Fruit fly (Drosophila melanogaster) whole organism, wandering third instar larva: ENCODE measurements around the gene CG14507.

Experiments
- Abd-B ChIP-seq: fragments of >200 bp; optimal IDR thresholded peaks from 2 replicates; lab custom pipeline; 2017; ENCODE audit warnings: missing biosample characterization, missing genetic modification characterization
- CG32264 ChIP-seq: fragments of 200-800 bp; sonication (Bioruptor generic); optimal IDR thresholded peaks from 2 replicates; lab custom pipeline; 2016; ENCODE audit warnings: missing biosample characterization, missing genetic modification characterization
- CG9705 ChIP-seq: fragments of 200-800 bp; sonication (Bioruptor generic); optimal IDR thresholded peaks from 2 replicates; lab custom pipeline; 2018; ENCODE audit warnings: missing biosample characterization, mild to moderate bottlenecking, missing genetic modification characterization
- Dfd ChIP-seq: fragments of >200 bp; optimal IDR thresholded peaks from 2 replicates; lab custom pipeline; 2017; ENCODE audit warnings: missing biosample characterization, missing genetic modification characterization
- Dif ChIP-seq: fragments of 200-275, 200-300 bp; sonication (Bioruptor generic); optimal IDR thresholded peaks from 2 replicates; lab custom pipeline; 2018; ENCODE audit warnings: missing biosample characterization, missing genetic modification characterization; ENCODE audit not compliant: partially characterized antibody
- GATAd ChIP-seq: sonication (Bioruptor generic); optimal IDR thresholded peaks from 2 replicates; lab custom pipeline; 2016; ENCODE audit warnings: missing biosample characterization, missing genetic modification characterization
- HLH106 ChIP-seq: fragments of 200-800 bp; optimal IDR thresholded peaks from 3 replicates; lab custom pipeline; 2019; ENCODE audit warnings: missing biosample characterization, mild to moderate bottlenecking, missing genetic modification characterization, moderate library complexity
- Hnf4 ChIP-seq: fragments of 200-800 bp; sonication (Bioruptor generic); optimal IDR thresholded peaks from 2 replicates; lab custom pipeline; 2016; ENCODE audit warnings: missing biosample characterization, mild to moderate bottlenecking, missing genetic modification characterization
- Hr78 ChIP-seq: fragments of >200 bp; optimal IDR thresholded peaks from 2 replicates; lab custom pipeline; 2017; ENCODE audit warnings: missing biosample characterization, missing genetic modification characterization
- Hr83 ChIP-seq: fragments of 200-300 bp; sonication (Bioruptor generic); optimal IDR thresholded peaks from 2 replicates; lab custom pipeline; 2016; ENCODE audit warnings: missing biosample characterization, mild to moderate bottlenecking, missing genetic modification characterization, moderate library complexity; ENCODE audit not compliant: poor library complexity, severe bottlenecking
- Mio ChIP-seq: sonication (Bioruptor generic); optimal IDR thresholded peaks from 2 replicates; lab custom pipeline; 2016; ENCODE audit warnings: missing biosample characterization, missing genetic modification characterization
- Myc ChIP-seq: fragments of >200 bp; optimal IDR thresholded peaks from 2 replicates; lab custom pipeline; 2017
- Rel ChIP-seq, 2 experiments: fragments of 200-800 bp; sonication (Bioruptor generic) in 1 of 2; optimal IDR thresholded peaks; 2 replicates in 1 of 2; 3 replicates in 1 of 2; lab custom pipeline; 2016 to 2019; ENCODE audit warnings: mild to moderate bottlenecking in 2 of 2, missing biosample characterization in 2 of 2, missing genetic modification characterization in 2 of 2, moderate library complexity in 1 of 2
- Vsx2 ChIP-seq: fragments of 200-300, 225-300 bp; sonication (Bioruptor generic); optimal IDR thresholded peaks from 2 replicates; lab custom pipeline; 2018; ENCODE audit warnings: missing biosample characterization, missing genetic modification characterization; ENCODE audit not compliant: partially characterized antibody
- dl ChIP-seq, 2 experiments: fragments of 175-275, 200-275 bp in 1 of 2; fragments of 200-275 bp in 1 of 2; sonication (Bioruptor generic); optimal IDR thresholded peaks; lab custom pipeline; 2018; ENCODE audit warnings: mild to moderate bottlenecking in 2 of 2, missing biosample characterization in 2 of 2, missing genetic modification characterization in 2 of 2, moderate library complexity in 2 of 2; ENCODE audit not compliant: partially characterized antibody in 2 of 2, insufficient read depth in 1 of 2
- dsf ChIP-seq: sonication (Bioruptor generic); optimal IDR thresholded peaks from 2 replicates; lab custom pipeline; 2016; ENCODE audit warnings: missing biosample characterization, missing genetic modification characterization, borderline replicate concordance
- ey ChIP-seq: fragments of 200-800 bp; sonication (Bioruptor generic); optimal IDR thresholded peaks from 2 replicates; lab custom pipeline; 2016; ENCODE audit warnings: missing biosample characterization, missing genetic modification characterization
- foxo ChIP-seq, 2 experiments: fragments of 200-800 bp; sonication (Bioruptor generic); optimal IDR thresholded peaks; 2 replicates in 1 of 2; 3 replicates in 1 of 2; lab custom pipeline; 2016 to 2017; ENCODE audit warnings: missing biosample characterization in 2 of 2, missing genetic modification characterization in 2 of 2
- jim ChIP-seq: fragments of 175-275, 200-325 bp; sonication (Bioruptor generic); optimal IDR thresholded peaks from 2 replicates; lab custom pipeline; 2016; ENCODE audit warnings: missing biosample characterization, mild to moderate bottlenecking, missing genetic modification characterization
- pan ChIP-seq: fragments of >200 bp; optimal IDR thresholded peaks from 2 replicates; lab custom pipeline; 2017
- psq ChIP-seq: fragments of 200-800 bp; sonication (Bioruptor generic); optimal IDR thresholded peaks from 3 replicates; lab custom pipeline; 2017; ENCODE audit warnings: missing biosample characterization, mild to moderate bottlenecking, missing genetic modification characterization, moderate library complexity
- sv ChIP-seq: fragments of 200-800 bp; sonication (Bioruptor generic); optimal IDR thresholded peaks from 3 replicates; lab custom pipeline; 2016; ENCODE audit warnings: missing biosample characterization, missing genetic modification characterization
- tai ChIP-seq: sonication (Bioruptor generic); optimal IDR thresholded peaks from 2 replicates; lab custom pipeline; 2016; ENCODE audit warnings: missing biosample characterization, missing genetic modification characterization
- usp ChIP-seq: fragments of >200 bp; optimal IDR thresholded peaks from 2 replicates; lab custom pipeline; 2017; ENCODE audit warnings: missing biosample characterization, missing genetic modification characterization

Gene CG14507

dm6 chr3R:29250272-29251018 is 22.9 kb upstream of the CG14507 start, which contains the start of gene SP1029:
SP1029 (minus strand) TSS chr3R:29250451.
- TF ChIP-seq foxo (GFP tag; optimal IDR thresholded peaks at IDR 0.05; lab: Kevin White, UChicago) (no peak), Abd-B (GFP tag; lab: Kevin White, UChicago) (no peak), dsf (GFP tag; lab: Kevin White, UChicago) (no peak), ey (no peak), Dif (GFP tag; lab: Kevin White, UChicago) (no peak), CG32264 (GFP tag; lab: Kevin White, UChicago) (no peak)

DNA sequence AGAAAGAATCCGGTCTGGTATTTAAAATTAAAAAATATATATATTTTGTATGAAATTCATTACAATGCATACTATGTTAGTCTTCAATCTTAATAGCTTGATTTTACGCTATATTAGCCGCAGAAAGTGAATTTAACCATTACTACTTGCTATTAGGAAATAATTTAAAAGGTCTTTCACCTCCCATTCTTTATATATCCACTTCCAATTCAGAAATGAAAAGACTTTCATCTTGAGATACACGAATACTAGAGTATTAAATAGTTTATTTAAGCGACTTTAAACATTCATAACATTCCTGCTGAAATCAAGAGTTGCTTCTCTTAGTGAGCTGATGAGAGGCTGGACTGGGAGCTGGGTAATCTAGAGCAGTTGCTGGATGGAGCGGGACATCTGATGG is 17.2 kb upstream of the CG14507 start, which contains the start of gene CG31445:
Gene CG31445, minus strand, starts transcription at position 101 of the 400 bp plus-strand sequence.
- TF ChIP-seq psq (GFP tag; lab: Kevin White, UChicago) (no peak), Abd-B (GFP tag; lab: Kevin White, UChicago) (no peak), ey (no peak), sv (GFP tag; lab: Kevin White, UChicago) (no peak), GATAd (GFP tag; lab: Kevin White, UChicago) (no peak), Dfd (no peak), jim (GFP tag; lab: Kevin White, UChicago) (no peak), Hr83 (GFP tag; lab: Kevin White, UChicago) (no peak), dsf (GFP tag; lab: Kevin White, UChicago) (no peak), pan (no peak), Dif (GFP tag; lab: Kevin White, UChicago) (no peak)

- TF ChIP-seq Rel (GFP tag; optimal IDR thresholded peaks at IDR 0.05; lab: Kevin White, UChicago): no peak
- no peak for TF ChIP-seq Rel (tag; optimal IDR thresholded peaks at IDR 0.05; lab: Kevin White, UChicago)
- TF ChIP-seq Mio: no peak
- no peak for TF ChIP-seq GATAd (GFP tag; lab: Kevin White, UChicago)
- TF ChIP-seq CG32264 (GFP tag; lab: Kevin White, UChicago): no peak
- TF ChIP-seq foxo (GFP tag; optimal IDR thresholded peaks at IDR 0.05; lab: Kevin White, UChicago): no peak
- no peak for TF ChIP-seq Hr78 (GFP tag; lab: Kevin White, UChicago)
- no peak for TF ChIP-seq Hnf4 (GFP tag; lab: Kevin White, UChicago)
These were observed 11.1 kb upstream of the CG14507 start, which contains the start of gene CG11951 for dm6 chr3R:29238623-29239022. CG11951 (minus strand) TSS chr3R:29238723.

DNA sequence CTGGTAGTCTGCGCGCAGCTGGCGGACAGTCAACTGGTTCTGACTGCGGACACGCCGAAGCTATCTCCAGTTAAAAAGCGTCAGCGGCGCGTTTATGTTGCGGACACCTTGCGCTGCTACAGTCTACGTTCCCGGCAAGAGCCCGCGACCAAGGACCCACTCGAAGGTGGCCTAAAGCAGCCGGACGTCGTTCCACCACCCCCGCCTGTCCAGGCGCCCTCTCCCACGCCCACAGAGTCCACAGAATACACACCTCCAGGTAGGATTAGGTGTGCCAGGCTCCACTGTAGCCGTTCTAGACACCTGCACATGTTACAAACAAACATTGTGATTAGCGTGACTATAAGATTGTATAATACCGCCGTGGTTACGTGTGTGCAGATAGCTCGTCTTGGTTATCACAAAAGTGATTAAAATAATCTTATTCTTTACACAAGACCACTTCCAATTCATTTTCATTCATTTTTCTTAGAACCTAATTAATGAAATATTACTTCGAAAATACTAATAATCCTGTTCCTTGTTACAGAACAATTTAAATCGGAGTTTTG is 3.1 kb upstream of the CG14507 start:
- TF ChIP-seq GATAd (GFP tag; lab: Kevin White, UChicago) (no peak), Hr78 (GFP tag; lab: Kevin White, UChicago) (no peak), Abd-B (GFP tag; lab: Kevin White, UChicago) (no peak), CG9705 (GFP tag; lab: Kevin White, UChicago) (no peak), usp (GFP tag; lab: Kevin White, UChicago) (no peak), HLH106 (tag; lab: Kevin White, UChicago) (no peak), Hnf4 (GFP tag; lab: Kevin White, UChicago) (no peak), Vsx2 (GFP tag; lab: Kevin White, UChicago) (no peak), tai (GFP tag; lab: Kevin White, UChicago) (no peak), jim (GFP tag; lab: Kevin White, UChicago) (no peak), Dif (GFP tag; lab: Kevin White, UChicago) (no peak)

DNA sequence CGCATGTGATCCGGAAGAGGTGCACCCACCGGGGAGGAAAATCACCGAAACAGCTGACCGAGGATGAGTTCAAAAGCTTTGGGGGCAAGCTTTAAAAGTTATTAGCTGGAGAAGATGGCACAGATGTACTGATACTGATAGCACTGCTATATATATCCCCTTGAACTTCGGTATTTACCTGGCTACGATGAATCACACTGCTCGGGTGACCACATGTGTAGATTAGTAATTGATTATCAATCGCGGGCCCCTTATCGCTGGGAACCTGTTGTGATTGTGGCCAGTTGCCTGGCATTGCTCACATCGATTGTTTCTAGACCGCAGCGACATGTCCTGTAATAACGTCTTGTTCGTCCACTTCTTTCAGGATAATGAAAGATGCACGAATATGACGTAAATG is 2.4 kb upstream of the CG14507 start:
- no peak for TF ChIP-seq dl (GFP tag; optimal IDR thresholded peaks at IDR 0.05; lab: Kevin White, UChicago; ENCODE audit: insufficient read depth in 1 of 2, partially characterized antibody in 2 of 2)
- no peak for TF ChIP-seq Hr83 (GFP tag; lab: Kevin White, UChicago)
- no peak for TF ChIP-seq Myc (lab: Kevin White, UChicago)
- no peak for TF ChIP-seq Abd-B (GFP tag; lab: Kevin White, UChicago)
